Fruit fly (Drosophila melanogaster) whole organism, embryonic: Measurements from ENCODE around the gene Ns1.

ENCODE experiments used
- Bdp1 ChIP-seq: fragments of 200-800 bp; sonication (Bioruptor generic); optimal IDR thresholded peaks from 3 replicates; lab custom pipeline; 2016; ENCODE audit warnings: missing biosample characterization, missing genetic modification characterization
- CG10267 ChIP-seq: fragments of 200-800 bp; sonication (Bioruptor generic); optimal IDR thresholded peaks from 2 replicates; lab custom pipeline; 2018; ENCODE audit warnings: missing biosample characterization, mild to moderate bottlenecking, missing genetic modification characterization, moderate library complexity
- CG10274 ChIP-seq: fragments of 200-800 bp; sonication (Bioruptor generic); optimal IDR thresholded peaks from 3 replicates; lab custom pipeline; 2017; ENCODE audit warnings: missing biosample characterization, mild to moderate bottlenecking, missing genetic modification characterization
- CG11560 ChIP-seq: fragments of 200-800 bp; sonication (Bioruptor generic); IDR thresholded peaks from 3 replicates; pipeline ENCODE4 v1.3.6; 2022; ENCODE audit warnings: missing biosample characterization, missing genetic modification characterization
- CG12071 ChIP-seq: fragments of 200-800 bp; sonication (Bioruptor generic); optimal IDR thresholded peaks from 3 replicates; lab custom pipeline; 2018; ENCODE audit warnings: missing biosample characterization, mild to moderate bottlenecking, missing genetic modification characterization
- CG12219 ChIP-seq: fragments of 200-800 bp; sonication (Bioruptor generic); optimal IDR thresholded peaks from 3 replicates; lab custom pipeline; 2018; ENCODE audit warnings: missing biosample characterization, mild to moderate bottlenecking, missing genetic modification characterization
- CG12659 ChIP-seq: fragments of 200-800 bp; sonication (Bioruptor generic); optimal IDR thresholded peaks from 3 replicates; lab custom pipeline; 2017; ENCODE audit warnings: mild to moderate bottlenecking, missing biosample characterization, missing genetic modification reagents, missing genetic modification characterization
- CG15073 ChIP-seq: fragments of 200-800 bp; sonication (Bioruptor generic); optimal IDR thresholded peaks from 2 replicates; lab custom pipeline; 2016; ENCODE audit warnings: missing biosample characterization, missing genetic modification characterization
- CG15479 ChIP-seq: fragments of 200-800 bp; sonication (Bioruptor generic); optimal IDR thresholded peaks from 3 replicates; lab custom pipeline; 2019; ENCODE audit warnings: missing biosample characterization, mild to moderate bottlenecking, missing genetic modification characterization, moderate library complexity
- CG15696 ChIP-seq: fragments of 200-800 bp; sonication (Bioruptor generic); optimal IDR thresholded peaks from 2 replicates; lab custom pipeline; 2019; ENCODE audit warnings: missing biosample characterization, mild to moderate bottlenecking, missing genetic modification characterization, moderate library complexity
- CG16813 ChIP-seq: fragments of 200-800 bp; sonication (Bioruptor generic); IDR thresholded peaks from 3 replicates; pipeline ENCODE4 v1.3.6; 2022; ENCODE audit warnings: missing biosample characterization, missing genetic modification characterization; ENCODE audit not compliant: partially characterized antibody
- CG17385 ChIP-seq: fragments of 200-800 bp; sonication (Bioruptor generic); optimal IDR thresholded peaks from 3 replicates; lab custom pipeline; 2018; ENCODE audit warnings: missing biosample characterization, mild to moderate bottlenecking, missing genetic modification characterization
- CG18476 ChIP-seq: fragments of 200-800 bp; sonication (Bioruptor generic); optimal IDR thresholded peaks from 2 replicates; lab custom pipeline; 2016; ENCODE audit warnings: missing biosample characterization, mild to moderate bottlenecking, missing genetic modification characterization
- CG2116 ChIP-seq: fragments of 200-800 bp; sonication (Bioruptor generic); optimal IDR thresholded peaks from 3 replicates; lab custom pipeline; 2018; ENCODE audit warnings: missing biosample characterization, mild to moderate bottlenecking, missing genetic modification characterization
- CG2712 ChIP-seq: fragments of 200-800 bp; optimal IDR thresholded peaks from 3 replicates; lab custom pipeline; 2019; ENCODE audit warnings: missing biosample characterization, mild to moderate bottlenecking, missing genetic modification characterization, moderate library complexity
- CG3163 ChIP-seq: fragments of 200-800 bp; sonication (Bioruptor generic); optimal IDR thresholded peaks from 3 replicates; lab custom pipeline; 2016; ENCODE audit warnings: missing biosample characterization, missing genetic modification characterization
- CG32772 ChIP-seq: fragments of 200-800 bp; sonication (Bioruptor generic); IDR thresholded peaks from 2 replicates; pipeline ENCODE4 v1.3.6; 2022; ENCODE audit warnings: missing biosample characterization, missing genetic modification characterization
- CG42726 ChIP-seq: fragments of 200-800 bp; sonication (Bioruptor generic); IDR thresholded peaks from 2 replicates; pipeline ENCODE4 v1.3.6; 2022; ENCODE audit warnings: missing biosample characterization, missing genetic modification characterization; ENCODE audit not compliant: partially characterized antibody
- CG43689 ChIP-seq: fragments of 200-800 bp; sonication (Bioruptor generic); IDR thresholded peaks from 2 replicates; pipeline ENCODE4 v1.3.6; 2022; ENCODE audit warnings: missing biosample characterization, missing genetic modification characterization
- CG6654 ChIP-seq: fragments of 200-800 bp; sonication (Bioruptor generic); optimal IDR thresholded peaks from 2 replicates; lab custom pipeline; 2017; ENCODE audit warnings: missing biosample characterization, mild to moderate bottlenecking, missing genetic modification characterization
- CG6854 ChIP-seq: fragments of 200-800 bp; sonication (Bioruptor generic); optimal IDR thresholded peaks from 3 replicates; lab custom pipeline; 2017; ENCODE audit warnings: missing biosample characterization, mild to moderate bottlenecking, missing genetic modification characterization
- CG8281 ChIP-seq: fragments of 200-800 bp; sonication (Bioruptor generic); optimal IDR thresholded peaks from 2 replicates; lab custom pipeline; 2018; ENCODE audit warnings: missing biosample characterization, mild to moderate bottlenecking, missing genetic modification characterization, moderate library complexity
- CG8944 ChIP-seq: fragments of 200-800 bp; sonication (Bioruptor generic); optimal IDR thresholded peaks from 3 replicates; lab custom pipeline; 2016; ENCODE audit warnings: missing biosample characterization, missing genetic modification characterization
- Dad ChIP-seq: fragments of 200-800 bp; sonication (Bioruptor generic); optimal IDR thresholded peaks from 3 replicates; lab custom pipeline; 2016; ENCODE audit warnings: missing biosample characterization, missing genetic modification characterization
- Doc2 ChIP-seq: fragments of 200-800 bp; sonication (Bioruptor generic); IDR thresholded peaks from 2 replicates; pipeline ENCODE4 v1.3.6; 2022; ENCODE audit warnings: missing biosample characterization, missing genetic modification characterization
- E2f2 ChIP-seq: fragments of 200-800 bp; sonication (Bioruptor generic); IDR thresholded peaks from 2 replicates; pipeline ENCODE4 v1.3.6; 2022; ENCODE audit warnings: missing biosample characterization, missing genetic modification characterization
- Fer3 ChIP-seq: fragments of 200-800 bp; sonication (Bioruptor generic); optimal IDR thresholded peaks from 2 replicates; lab custom pipeline; 2018; ENCODE audit warnings: missing biosample characterization, mild to moderate bottlenecking, missing genetic modification characterization, moderate library complexity
- Gsc ChIP-seq: fragments of 200-800 bp; sonication (Bioruptor generic); IDR thresholded peaks from 2 replicates; pipeline ENCODE4 v1.3.6; 2022; ENCODE audit warnings: missing biosample characterization, missing genetic modification characterization
- Gug ChIP-seq: fragments of 200-800 bp; sonication (Bioruptor generic); IDR thresholded peaks from 4 replicates; pipeline ENCODE4 v1.3.6; 2022; ENCODE audit warnings: missing biosample characterization, missing genetic modification characterization
- H15 ChIP-seq: fragments of 200-800 bp; sonication (Bioruptor generic); IDR thresholded peaks from 3 replicates; pipeline ENCODE4 v1.3.6; 2022; ENCODE audit warnings: missing biosample characterization, missing genetic modification characterization
- Nf-YC ChIP-seq: fragments of 200-800 bp; optimal IDR thresholded peaks from 3 replicates; lab custom pipeline; 2019; ENCODE audit warnings: missing biosample characterization, mild to moderate bottlenecking, missing genetic modification characterization, moderate library complexity
- Six4 ChIP-seq: fragments of 200-800 bp; sonication (Bioruptor generic); optimal IDR thresholded peaks from 2 replicates; lab custom pipeline; 2016; ENCODE audit warnings: missing biosample characterization, missing genetic modification characterization
- Taf1 ChIP-seq: fragments of 200-800 bp; sonication (Bioruptor generic); IDR thresholded peaks from 2 replicates; pipeline ENCODE4 v1.3.6; 2022; ENCODE audit warnings: missing biosample characterization, missing genetic modification characterization
- ac ChIP-seq: fragments of 200-800 bp; sonication (Bioruptor generic); optimal IDR thresholded peaks from 3 replicates; lab custom pipeline; 2017; ENCODE audit warnings: missing biosample characterization, mild to moderate bottlenecking, missing genetic modification characterization
- az2 ChIP-seq: fragments of 200-800 bp; sonication (Bioruptor generic); optimal IDR thresholded peaks from 3 replicates; lab custom pipeline; 2016; ENCODE audit warnings: missing biosample characterization, missing genetic modification characterization
- bowl ChIP-seq: fragments of 200-800 bp; sonication (Bioruptor generic); IDR thresholded peaks from 2 replicates; pipeline ENCODE4 v1.3.6; 2022; ENCODE audit warnings: missing biosample characterization, missing genetic modification characterization
- btn ChIP-seq: fragments of 200-800 bp; sonication (Bioruptor generic); optimal IDR thresholded peaks from 2 replicates; lab custom pipeline; 2016; ENCODE audit warnings: missing biosample characterization, missing genetic modification characterization
- chinmo ChIP-seq: fragments of 200-800 bp; sonication (Bioruptor generic); IDR thresholded peaks from 4 replicates; pipeline ENCODE4 v1.3.6; 2022; ENCODE audit warnings: missing biosample characterization, missing genetic modification characterization; ENCODE audit not compliant: partially characterized antibody
- crp ChIP-seq, 2 experiments: fragments of 200-800 bp; sonication (Bioruptor generic); optimal IDR thresholded peaks; 2 replicates in 1 of 2; 3 replicates in 1 of 2; lab custom pipeline; 2017; ENCODE audit warnings: missing biosample characterization in 2 of 2, missing genetic modification characterization in 2 of 2, mild to moderate bottlenecking in 1 of 2, moderate library complexity in 1 of 2
- dmrt11E ChIP-seq: fragments of 200-800 bp; sonication (Bioruptor generic); optimal IDR thresholded peaks from 3 replicates; lab custom pipeline; 2018; ENCODE audit warnings: missing biosample characterization, mild to moderate bottlenecking, missing genetic modification characterization, moderate library complexity
- emc ChIP-seq: fragments of 200-800 bp; sonication (Bioruptor generic); optimal IDR thresholded peaks from 2 replicates; lab custom pipeline; 2016; ENCODE audit warnings: missing biosample characterization, missing genetic modification characterization
- fd102C ChIP-seq: fragments of 200-800 bp; sonication (Bioruptor generic); optimal IDR thresholded peaks from 2 replicates; lab custom pipeline; 2018; ENCODE audit warnings: missing biosample characterization, mild to moderate bottlenecking, missing genetic modification characterization, moderate library complexity
- gt ChIP-seq: fragments of 200-800 bp; sonication (Bioruptor generic); IDR thresholded peaks from 2 replicates; pipeline ENCODE4 v1.3.6; 2022; ENCODE audit warnings: missing biosample characterization, missing genetic modification characterization
- org-1 ChIP-seq: fragments of 200-800 bp; sonication (Bioruptor generic); optimal IDR thresholded peaks from 2 replicates; lab custom pipeline; 2017; ENCODE audit warnings: missing biosample characterization, missing genetic modification characterization
- pnt ChIP-seq: fragments of 200-800 bp; sonication (Bioruptor generic); optimal IDR thresholded peaks from 3 replicates; lab custom pipeline; 2016; ENCODE audit warnings: missing biosample characterization, missing genetic modification characterization
- schlank ChIP-seq: fragments of 200-800 bp; sonication (Bioruptor generic); optimal IDR thresholded peaks from 2 replicates; lab custom pipeline; 2018; ENCODE audit warnings: missing biosample characterization, mild to moderate bottlenecking, missing genetic modification characterization
- sd ChIP-seq: fragments of 200-800 bp; sonication (Bioruptor generic); optimal IDR thresholded peaks from 3 replicates; lab custom pipeline; 2018; ENCODE audit warnings: missing biosample characterization, mild to moderate bottlenecking, missing genetic modification characterization, moderate library complexity
- tna ChIP-seq: fragments of 200-800 bp; sonication (Bioruptor generic); IDR thresholded peaks from 2 replicates; pipeline ENCODE4 v1.3.6; 2022; ENCODE audit warnings: missing biosample characterization, missing genetic modification characterization; ENCODE audit not compliant: partially characterized antibody
- unpg ChIP-seq: fragments of 200-800 bp; sonication (Bioruptor generic); optimal IDR thresholded peaks from 3 replicates; lab custom pipeline; 2018; ENCODE audit warnings: missing biosample characterization, mild to moderate bottlenecking, missing genetic modification characterization, moderate library complexity
- zfh2 ChIP-seq: fragments of 200-800 bp; sonication (Bioruptor generic); optimal IDR thresholded peaks from 2 replicates; lab custom pipeline; 2016; ENCODE audit warnings: missing biosample characterization, missing genetic modification characterization

Ns1 gene

DNA sequence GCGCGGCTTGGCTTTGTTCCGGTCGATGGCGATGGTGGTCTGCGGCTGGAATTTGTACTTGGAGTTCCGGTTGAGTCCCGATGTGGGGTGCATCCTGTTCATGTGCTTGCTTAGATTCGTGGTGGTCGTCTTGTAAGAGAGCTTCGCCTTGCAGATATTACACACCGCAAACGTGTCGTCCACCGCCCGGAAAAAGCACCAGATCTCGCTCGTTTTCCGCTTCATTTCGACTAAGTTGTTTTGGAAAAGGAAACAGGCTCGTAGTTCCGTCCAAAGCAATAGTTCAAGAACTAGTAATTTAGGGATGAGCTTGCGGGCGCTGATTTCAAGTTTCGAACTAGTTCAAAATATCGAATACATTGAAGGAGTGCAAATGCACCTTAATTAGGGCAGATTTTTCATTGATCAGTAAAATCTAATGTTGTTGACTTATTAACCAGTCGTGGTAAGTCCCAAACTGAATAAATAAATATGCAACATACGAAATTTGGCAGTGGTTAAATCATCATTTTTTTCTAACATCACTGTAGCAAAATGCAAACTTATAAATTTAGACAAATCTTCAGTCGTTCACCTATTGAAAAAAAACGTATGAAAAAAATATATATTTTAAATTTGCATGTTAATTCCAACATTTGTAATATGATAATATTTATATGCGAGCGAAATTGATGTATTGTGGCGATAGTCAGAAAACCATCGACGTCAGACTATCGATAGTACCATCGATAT lies 29.5 kb downstream of the Ns1 start, which contains the start of the genes bdwf and Patr-1 (continued):
- TF ChIP-seq CG12219 (no peak), Fer3 (tag; lab: Kevin White, UChicago) (no peak), Bdp1 (GFP tag; lab: Kevin White, UChicago) (no peak), ac (GFP tag; lab: Kevin White, UChicago) (no peak), CG8944 (GFP tag; lab: Kevin White, UChicago) (peak; percentile 29), bowl (GFP tag; lab: Robert Waterston, UW) (no peak), sd (no peak), schlank (no peak), Dad (GFP tag; lab: Kevin White, UChicago) (peak; percentile 9), CG2116 (GFP tag; lab: Kevin White, UChicago) (peak; percentile 78), fd102C (no peak), Six4 (GFP tag; lab: Kevin White, UChicago) (no peak), CG43689 (no peak), CG16813 (peak; percentile 93), Doc2 (GFP tag; lab: Robert Waterston, UW) (no peak), CG12659 (GFP tag; lab: Kevin White, UChicago) (peak; percentile 61), CG10274 (GFP tag; lab: Kevin White, UChicago) (no peak), CG18476 (GFP tag; lab: Kevin White, UChicago) (peak; percentile 17), Gsc (GFP tag; lab: Robert Waterston, UW) (no peak), CG42726 (GFP tag; lab: Robert Waterston, UW) (peak; percentile 93), az2 (peak; percentile 7), pnt (GFP tag; lab: Kevin White, UChicago) (no peak), CG2712 (tag; lab: Kevin White, UChicago) (peak; percentile 32), tna (GFP tag; lab: Robert Waterston, UW) (peak; percentile 89), CG17385 (GFP tag; lab: Kevin White, UChicago) (no peak), CG6854 (no peak), org-1 (no peak), crp (GFP tag; optimal IDR thresholded peaks at IDR 0.05; lab: Kevin White, UChicago) (peak in 1 of 2 experiments; percentile 6), CG15479 (GFP tag; lab: Kevin White, UChicago) (no peak), Gug (no peak; the same call in 3 of the 4 replicates), emc (GFP tag; lab: Kevin White, UChicago) (no peak), E2f2 (GFP tag; lab: Robert Waterston, UW) (peak; percentile 45), unpg (GFP tag; lab: Kevin White, UChicago) (no peak), CG8281 (tag; lab: Kevin White, UChicago) (no peak), CG12071 (no peak), CG15073 (GFP tag; lab: Kevin White, UChicago) (no peak), CG3163 (GFP tag; lab: Kevin White, UChicago) (no peak), dmrt11E (no peak), zfh2 (GFP tag; lab: Kevin White, UChicago) (peak; percentile 2), CG32772 (GFP tag; lab: Robert Waterston, UW) (no peak), gt (no peak), chinmo (peak; percentile 95), btn (GFP tag; lab: Kevin White, UChicago) (no peak), H15 (no peak), Nf-YC (tag; lab: Kevin White, UChicago) (peak; percentile 2), CG15696 (tag; lab: Kevin White, UChicago) (no peak), Taf1 (GFP tag; lab: Robert Waterston, UW) (no peak), CG11560 (peak; percentile 59; the same call in 1 of the 3 replicates), CG10267 (tag; lab: Kevin White, UChicago) (peak; percentile 44), CG6654 (GFP tag; lab: Kevin White, UChicago) (no peak)
